Worm (Caenorhabditis elegans): ENCODE data around the gene Y113G7B.15.

Gene Y113G7B.15

ce11 chrV:20203085-20203484, 30.6 kb downstream of the Y113G7B.15 start, which contains the start of gene fbxa-113:
TSS of gene fbxa-113 (plus strand) at chrV:20203385.
- no peak for TF ChIP-seq nhr-43 (tag; optimal IDR thresholded peaks at IDR 0.05; ENCODE audit: poor library complexity, severe bottlenecking)
- no peak for TF ChIP-seq elt-3 (tag; optimal IDR thresholded peaks at IDR 0.05)
- TF ChIP-seq egl-27 (tag; optimal IDR thresholded peaks at IDR 0.05) = no peak
- TF ChIP-seq ztf-11 (tag; optimal IDR thresholded peaks at IDR 0.05) = no peak
- no peak for TF ChIP-seq nhr-77 (tag; optimal IDR thresholded peaks at IDR 0.05)
- no peak for TF ChIP-seq fkh-10 (GFP tag; optimal IDR thresholded peaks at IDR 0.05)
- no peak for TF ChIP-seq aly-2 (tag; optimal IDR thresholded peaks at IDR 0.05)

ce11 chrV:20201316-20201715, 32.3 kb downstream of the Y113G7B.15 start, which contains the start of gene fbxa-114:
TSS of gene fbxa-114 (plus strand) at chrV:20201616.
- no peak for TF ChIP-seq jun-1 (tag; optimal IDR thresholded peaks at IDR 0.05)
- TF ChIP-seq fkh-10 (GFP tag; optimal IDR thresholded peaks at IDR 0.05) = no peak
- TF ChIP-seq eor-1 (tag; optimal IDR thresholded peaks at IDR 0.05) = no peak
- no peak for TF ChIP-seq nhr-237 (tag; optimal IDR thresholded peaks at IDR 0.05)
- TF ChIP-seq ama-1 (optimal IDR thresholded peaks at IDR 0.05) = no peak
- TF ChIP-seq aly-2 (tag; optimal IDR thresholded peaks at IDR 0.05) = no peak

- TF ChIP-seq lsy-12 (tag; optimal IDR thresholded peaks at IDR 0.05) = no peak
These were observed 34.0 kb downstream of the Y113G7B.15 start for ce11 chrV:20199658-20200057.

ce11 chrV:20198954-20199353, 34.7 kb downstream of the Y113G7B.15 start, which contains the start of gene fog-2:
TSS of gene fog-2 (plus strand) at chrV:20199254.
- TF ChIP-seq ZK546.5 (tag; optimal IDR thresholded peaks at IDR 0.05) (no peak), pha-4 (tag; optimal IDR thresholded peaks at IDR 0.05) (no peak), tbx-2 (tag; optimal IDR thresholded peaks at IDR 0.05) (no peak), ceh-9 (tag; optimal IDR thresholded peaks at IDR 0.05) (no peak), nhr-237 (tag; optimal IDR thresholded peaks at IDR 0.05) (no peak), eor-1 (tag; optimal IDR thresholded peaks at IDR 0.05) (no peak), daf-12 (tag; optimal IDR thresholded peaks at IDR 0.05) (no peak), elt-3 (tag; optimal IDR thresholded peaks at IDR 0.05) (no peak), elt-1 (tag; optimal IDR thresholded peaks at IDR 0.05) (no peak), unc-62 (GFP tag; optimal IDR thresholded peaks at IDR 0.05) (no peak), elt-2 (tag; optimal IDR thresholded peaks at IDR 0.05) (no peak), ceh-28 (tag; optimal IDR thresholded peaks at IDR 0.05) (no peak), nhr-11 (tag; optimal IDR thresholded peaks at IDR 0.05) (no peak)

ce11 chrV:20196671-20197070, 37.0 kb downstream of the Y113G7B.15 start, which contains the start of gene ftr-1:
TSS of gene ftr-1 (plus strand) at chrV:20196971.
- no peak for TF ChIP-seq aly-2 (tag; optimal IDR thresholded peaks at IDR 0.05)
- TF ChIP-seq daf-12 (tag; optimal IDR thresholded peaks at IDR 0.05) = no peak
- TF ChIP-seq elt-2 (tag; optimal IDR thresholded peaks at IDR 0.05) = no peak
- TF ChIP-seq zag-1 (tag; optimal IDR thresholded peaks at IDR 0.05) = no peak
- TF ChIP-seq nhr-77 (tag; optimal IDR thresholded peaks at IDR 0.05) = no peak
- TF ChIP-seq fos-1 (tag; optimal IDR thresholded peaks at IDR 0.05) = no peak
- no peak for TF ChIP-seq elt-1 (tag; optimal IDR thresholded peaks at IDR 0.05)
- no peak for TF ChIP-seq R02D3.7 (tag; optimal IDR thresholded peaks at IDR 0.05)
- TF ChIP-seq nhr-76 (tag; optimal IDR thresholded peaks at IDR 0.05) = no peak
- no peak for TF ChIP-seq elt-3 (tag; optimal IDR thresholded peaks at IDR 0.05)

- no peak for TF ChIP-seq jun-1 (tag; optimal IDR thresholded peaks at IDR 0.05)
- no peak for TF ChIP-seq lin-39 (tag; optimal IDR thresholded peaks at IDR 0.05)
- peak; percentile 21 for TF ChIP-seq nhr-11 (tag; optimal IDR thresholded peaks at IDR 0.05)
- TF ChIP-seq nhr-23 (tag; optimal IDR thresholded peaks at IDR 0.05) = no peak
These were observed 38.1 kb downstream of the Y113G7B.15 start, which contains the start of the genes srh-217 and Y113G7B.28 for ce11 chrV:20195451-20196036. TSS of gene srh-217 (minus strand) at chrV:20195551. TSS of gene Y113G7B.28 (plus strand) at chrV:20195986.
